Fruit fly (Drosophila melanogaster): ENCODE results near the gene Nhe2.

The Nhe2 gene

DNA sequence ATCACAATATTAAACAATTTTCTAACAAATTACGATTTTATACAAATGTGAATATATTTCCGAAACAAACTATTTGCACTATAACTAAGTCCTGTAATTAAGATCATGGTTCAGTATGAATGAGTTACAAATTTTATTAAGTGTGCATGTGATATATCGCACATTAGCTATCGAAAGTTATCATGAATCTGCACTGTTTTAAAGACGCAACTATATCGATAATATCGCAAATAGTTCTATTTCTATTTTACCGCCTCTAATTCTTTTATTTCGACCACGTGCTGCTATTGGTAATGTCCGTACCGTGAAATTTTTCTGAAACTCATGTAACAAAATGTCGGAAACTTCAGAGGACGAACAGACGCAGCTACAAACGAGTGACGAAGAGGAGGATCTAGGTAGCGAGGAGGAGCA, 38.6 kb downstream of the Nhe2 start, which contains the start of gene pths (continued):
- TF ChIP-seq Opbp (GFP tag; IDR thresholded peaks at IDR 0.05; ENCODE audit: partially characterized antibody) (peak; percentile 86), PHDP (tag; optimal IDR thresholded peaks at IDR 0.05) (peak; percentile 4), CG12391 (tag; optimal IDR thresholded peaks at IDR 0.05) (peak; percentile 59), Eip74EF (GFP tag; optimal IDR thresholded peaks at IDR 0.05) (no peak), sima (GFP tag; optimal IDR thresholded peaks at IDR 0.05) (no peak), nerfin-1 (tag; optimal IDR thresholded peaks at IDR 0.05) (no peak), CG6272 (GFP tag; IDR thresholded peaks at IDR 0.05) (peak; percentile 42; the same call in 1 of the 2 replicates), CG3726 (GFP tag; IDR thresholded peaks at IDR 0.05) (no peak), CG13775 (GFP tag; optimal IDR thresholded peaks at IDR 0.05) (peak; percentile 8), CG11398 (GFP tag; optimal IDR thresholded peaks at IDR 0.05) (no peak), Vsx1 (GFP tag; optimal IDR thresholded peaks at IDR 0.05) (no peak), CG15073 (GFP tag; optimal IDR thresholded peaks at IDR 0.05) (no peak), ato (GFP tag; IDR thresholded peaks at IDR 0.05; ENCODE audit: partially characterized antibody) (peak; percentile 71; the same call in 1 of the 2 replicates), CG14860 (GFP tag; IDR thresholded peaks at IDR 0.05; ENCODE audit: partially characterized antibody) (peak; percentile 57; the same call in 2 of the 3 replicates), Antp (GFP tag; optimal IDR thresholded peaks at IDR 0.05) (peak; percentile 40), Myb (GFP tag; optimal IDR thresholded peaks at IDR 0.05) (peak; percentile 66), CG9932 (GFP tag; IDR thresholded peaks at IDR 0.05) (peak; percentile 82), CG9727 (GFP tag; optimal IDR thresholded peaks at IDR 0.05) (no peak), dm (GFP tag; optimal IDR thresholded peaks at IDR 0.05) (peak; percentile 97), chm (GFP tag; IDR thresholded peaks at IDR 0.05) (no peak)

dm6 chr2L:21148242-21148641, 43.9 kb downstream of the Nhe2 start, which contains the start of gene del:
TSS of gene del (minus strand) at chr2L:21148546.
- TF ChIP-seq emc (GFP tag; optimal IDR thresholded peaks at IDR 0.05), result no peak
- no peak for TF ChIP-seq dan (GFP tag; IDR thresholded peaks at IDR 0.05)
- TF ChIP-seq Oli (tag; optimal IDR thresholded peaks at IDR 0.05), result no peak
- TF ChIP-seq pum (GFP tag; optimal IDR thresholded peaks at IDR 0.05), result no peak
- peak; percentile 76 for TF ChIP-seq ewg (GFP tag; optimal IDR thresholded peaks at IDR 0.05)
- 0 out of 3 replicates have a peak, but pooled peaks have one; percentile 12 for TF ChIP-seq row (GFP tag; IDR thresholded peaks at IDR 0.05)
- TF ChIP-seq CG18599 (GFP tag; optimal IDR thresholded peaks at IDR 0.05), result no peak
- no peak for TF ChIP-seq CG2889 (GFP tag; IDR thresholded peaks at IDR 0.05)
- no peak for TF ChIP-seq Pdp1 (GFP tag; optimal IDR thresholded peaks at IDR 0.05)
- no peak for TF ChIP-seq nau (GFP tag; optimal IDR thresholded peaks at IDR 0.05)
- no peak for TF ChIP-seq Kr (GFP tag; optimal IDR thresholded peaks at IDR 0.05)
- no peak for TF ChIP-seq ems (GFP tag; optimal IDR thresholded peaks at IDR 0.05)
- TF ChIP-seq CG2875 (GFP tag; optimal IDR thresholded peaks at IDR 0.05), result no peak
- TF ChIP-seq CG10565 (GFP tag; optimal IDR thresholded peaks at IDR 0.05), result no peak
- TF ChIP-seq pzg (GFP tag; optimal IDR thresholded peaks at IDR 0.05), result peak; percentile 24
- no peak for TF ChIP-seq en (GFP tag; optimal IDR thresholded peaks at IDR 0.05)
- TF ChIP-seq CG17612 (GFP tag; IDR thresholded peaks at IDR 0.05), result no peak
- TF ChIP-seq Hmx (GFP tag; optimal IDR thresholded peaks at IDR 0.05), result no peak
- no peak for TF ChIP-seq CG15601 (tag; optimal IDR thresholded peaks at IDR 0.05)
- no peak for TF ChIP-seq br (optimal IDR thresholded peaks at IDR 0.05)
- no peak for TF ChIP-seq slbo (GFP tag; IDR thresholded peaks at IDR 0.05)
- TF ChIP-seq CG9932 (GFP tag; IDR thresholded peaks at IDR 0.05), result no peak
- no peak for TF ChIP-seq CkIIα-i1 (GFP tag; IDR thresholded peaks at IDR 0.05)
- no peak for TF ChIP-seq pfk (GFP tag; optimal IDR thresholded peaks at IDR 0.05)
- TF ChIP-seq mirr (GFP tag; optimal IDR thresholded peaks at IDR 0.05), result no peak
- TF ChIP-seq Atf3 (GFP tag; optimal IDR thresholded peaks at IDR 0.05), result no peak
- TF ChIP-seq HLH4C (GFP tag; IDR thresholded peaks at IDR 0.05; ENCODE audit: partially characterized antibody), result peak; percentile 7; the same call in 1 of the 3 replicates
- TF ChIP-seq CG11696 (GFP tag; IDR thresholded peaks at IDR 0.05), result 0 out of 2 replicates have a peak, but pooled peaks have one; percentile 17
- TF ChIP-seq CG13123 (GFP tag; optimal IDR thresholded peaks at IDR 0.05), result no peak
- TF ChIP-seq D (optimal IDR thresholded peaks at IDR 0.05), result no peak
- TF ChIP-seq D (GFP tag; optimal IDR thresholded peaks at IDR 0.05), result no peak
- peak; percentile 58 for TF ChIP-seq gfzf (GFP tag; optimal IDR thresholded peaks at IDR 0.05)

All from whole organism, embryonic.